Fruit fly (Drosophila melanogaster) whole organism, embryonic: ENCODE data around the gene CRAT.

ENCODE experiments used
- ATbp ChIP-seq: fragments of 200-800 bp; sonication (Bioruptor generic); optimal IDR thresholded peaks from 2 replicates; lab custom pipeline; 2017; ENCODE audit warnings: missing biosample characterization, mild to moderate bottlenecking, missing genetic modification characterization, missing genetic modification reagents
- Aef1 ChIP-seq: fragments of 200-800 bp; sonication (Bioruptor generic); IDR thresholded peaks from 3 replicates; pipeline ENCODE4 v1.3.6; 2022; ENCODE audit warnings: missing biosample characterization, missing genetic modification characterization
- Bdp1 ChIP-seq: fragments of 200-800 bp; sonication (Bioruptor generic); optimal IDR thresholded peaks from 3 replicates; lab custom pipeline; 2016; ENCODE audit warnings: missing biosample characterization, missing genetic modification characterization
- BtbVII ChIP-seq: fragments of 200-800 bp; sonication (Bioruptor generic); optimal IDR thresholded peaks from 3 replicates; lab custom pipeline; 2017; ENCODE audit warnings: missing biosample characterization, mild to moderate bottlenecking, missing genetic modification characterization
- CG10462 ChIP-seq: fragments of 200-800 bp; sonication (Bioruptor generic); optimal IDR thresholded peaks from 2 replicates; lab custom pipeline; 2016; ENCODE audit warnings: missing biosample characterization, missing genetic modification characterization
- CG11085 ChIP-seq: fragments of 200-800 bp; sonication (Bioruptor generic); IDR thresholded peaks from 2 replicates; pipeline ENCODE4 v1.3.6; 2022; ENCODE audit warnings: missing biosample characterization, missing genetic modification characterization
- CG11504 ChIP-seq: fragments of 200-800 bp; sonication (Bioruptor generic); optimal IDR thresholded peaks from 3 replicates; lab custom pipeline; 2019; ENCODE audit warnings: missing biosample characterization, mild to moderate bottlenecking, missing genetic modification characterization, moderate library complexity
- CG11560 ChIP-seq: fragments of 200-800 bp; sonication (Bioruptor generic); IDR thresholded peaks from 3 replicates; pipeline ENCODE4 v1.3.6; 2022; ENCODE audit warnings: missing biosample characterization, missing genetic modification characterization
- CG12155 ChIP-seq: fragments of 200-800 bp; sonication (Bioruptor generic); optimal IDR thresholded peaks from 3 replicates; lab custom pipeline; 2016; ENCODE audit warnings: missing biosample characterization, missing genetic modification characterization
- CG12299 ChIP-seq: fragments of 200-800 bp; sonication (Bioruptor generic); optimal IDR thresholded peaks from 2 replicates; lab custom pipeline; 2018; ENCODE audit warnings: missing biosample characterization, mild to moderate bottlenecking, missing genetic modification characterization
- CG12391 ChIP-seq: fragments of 200-800 bp; sonication (Bioruptor generic); optimal IDR thresholded peaks from 3 replicates; lab custom pipeline; 2018; ENCODE audit warnings: missing biosample characterization, mild to moderate bottlenecking, missing genetic modification characterization, moderate library complexity
- CG12942 ChIP-seq: fragments of 200-800 bp; sonication (Bioruptor generic); optimal IDR thresholded peaks from 3 replicates; lab custom pipeline; 2016; ENCODE audit warnings: missing biosample characterization, missing genetic modification characterization
- CG14860 ChIP-seq: fragments of 200-800 bp; sonication (Bioruptor generic); IDR thresholded peaks from 3 replicates; pipeline ENCODE4 v1.3.6; 2022; ENCODE audit warnings: missing biosample characterization, missing genetic modification characterization; ENCODE audit not compliant: partially characterized antibody
- CG14965 ChIP-seq: fragments of 200-800 bp; sonication (Bioruptor generic); optimal IDR thresholded peaks from 2 replicates; lab custom pipeline; 2016; ENCODE audit warnings: missing biosample characterization, missing genetic modification characterization, borderline replicate concordance
- CG15601 ChIP-seq: fragments of 200-800 bp; sonication (Bioruptor generic); optimal IDR thresholded peaks from 3 replicates; lab custom pipeline; 2019; ENCODE audit warnings: missing biosample characterization, mild to moderate bottlenecking, missing genetic modification characterization, moderate library complexity
- CG16813 ChIP-seq: fragments of 200-800 bp; sonication (Bioruptor generic); IDR thresholded peaks from 3 replicates; pipeline ENCODE4 v1.3.6; 2022; ENCODE audit warnings: missing biosample characterization, missing genetic modification characterization; ENCODE audit not compliant: partially characterized antibody
- CG17568 ChIP-seq: fragments of 200-800 bp; sonication (Bioruptor generic); optimal IDR thresholded peaks from 2 replicates; lab custom pipeline; 2018; ENCODE audit warnings: missing biosample characterization, mild to moderate bottlenecking, missing genetic modification characterization, moderate library complexity
- CG17612 ChIP-seq: fragments of 200-800 bp; sonication (Bioruptor generic); IDR thresholded peaks from 2 replicates; pipeline ENCODE4 v1.3.6; 2022; ENCODE audit warnings: missing biosample characterization, missing genetic modification characterization
- CG18764 ChIP-seq: fragments of 200-800 bp; sonication (Bioruptor generic); optimal IDR thresholded peaks from 3 replicates; lab custom pipeline; 2016; ENCODE audit warnings: missing biosample characterization, missing genetic modification characterization
- CG30020 ChIP-seq: fragments of 200-800 bp; optimal IDR thresholded peaks from 2 replicates; lab custom pipeline; 2019; ENCODE audit warnings: missing biosample characterization, mild to moderate bottlenecking, missing genetic modification characterization, moderate library complexity
- CG3163 ChIP-seq: fragments of 200-800 bp; sonication (Bioruptor generic); optimal IDR thresholded peaks from 3 replicates; lab custom pipeline; 2016; ENCODE audit warnings: missing biosample characterization, missing genetic modification characterization
- CG5953 ChIP-seq: fragments of 200-800 bp; sonication (Bioruptor generic); IDR thresholded peaks from 2 replicates; pipeline ENCODE4 v1.3.6; 2022; ENCODE audit warnings: missing biosample characterization, missing genetic modification characterization
- CG8388 ChIP-seq: fragments of 200-800 bp; sonication (Bioruptor generic); optimal IDR thresholded peaks from 2 replicates; lab custom pipeline; 2019; ENCODE audit warnings: missing biosample characterization, mild to moderate bottlenecking, missing genetic modification characterization, moderate library complexity
- Ets65A ChIP-seq: fragments of 200-800 bp; sonication (Bioruptor generic); peaks from one replicate; lab custom pipeline; 2016; ENCODE audit warnings: missing biosample characterization, missing genetic modification characterization
- H15 ChIP-seq: fragments of 200-800 bp; sonication (Bioruptor generic); IDR thresholded peaks from 3 replicates; pipeline ENCODE4 v1.3.6; 2022; ENCODE audit warnings: missing biosample characterization, missing genetic modification characterization
- Hr51 ChIP-seq, 2 experiments: fragments of 200-800 bp; sonication (Bioruptor generic); optimal IDR thresholded peaks; 2 replicates in 1 of 2; 3 replicates in 1 of 2; lab custom pipeline; 2016 to 2018; ENCODE audit warnings: missing biosample characterization in 2 of 2, missing genetic modification characterization in 2 of 2, mild to moderate bottlenecking in 1 of 2, moderate library complexity in 1 of 2
- Jarid2 ChIP-seq: fragments of 200-800 bp; sonication (Bioruptor generic); optimal IDR thresholded peaks from 3 replicates; lab custom pipeline; 2017; ENCODE audit warnings: mild to moderate bottlenecking, missing biosample characterization, missing genetic modification reagents, missing genetic modification characterization
- Lhr ChIP-seq: fragments of 200-800 bp; sonication (Bioruptor generic); optimal IDR thresholded peaks from 3 replicates; lab custom pipeline; 2017; ENCODE audit warnings: mild to moderate bottlenecking, missing biosample characterization, missing genetic modification reagents, missing genetic modification characterization
- MTF-1 ChIP-seq: fragments of 200-800 bp; sonication (Bioruptor generic); optimal IDR thresholded peaks from 2 replicates; lab custom pipeline; 2018; ENCODE audit warnings: missing biosample characterization, mild to moderate bottlenecking, missing genetic modification characterization, borderline replicate concordance
- NC2β ChIP-seq: fragments of 200-800 bp; sonication (Bioruptor generic); optimal IDR thresholded peaks from 2 replicates; lab custom pipeline; 2016; ENCODE audit warnings: missing biosample characterization, missing genetic modification characterization
- Neu2 ChIP-seq: fragments of 200-800 bp; sonication (Bioruptor generic); optimal IDR thresholded peaks from 3 replicates; lab custom pipeline; 2016; ENCODE audit warnings: missing biosample characterization, missing genetic modification characterization, borderline replicate concordance
- Oli ChIP-seq: fragments of 200-800 bp; sonication (Bioruptor generic); optimal IDR thresholded peaks from 2 replicates; lab custom pipeline; 2018; ENCODE audit warnings: missing biosample characterization, mild to moderate bottlenecking, missing genetic modification characterization, moderate library complexity
- PHDP ChIP-seq: fragments of 200-800 bp; sonication (Bioruptor generic); optimal IDR thresholded peaks from 3 replicates; lab custom pipeline; 2018; ENCODE audit warnings: missing biosample characterization, mild to moderate bottlenecking, missing genetic modification characterization, moderate library complexity
- Tbp ChIP-seq: fragments of >200 bp; optimal IDR thresholded peaks from 2 replicates; lab custom pipeline; 2018; ENCODE audit warnings: missing biosample characterization, missing genetic modification characterization
- Xbp1 ChIP-seq: fragments of 200-800 bp; sonication (Bioruptor generic); optimal IDR thresholded peaks from 3 replicates; lab custom pipeline; 2016; ENCODE audit warnings: missing biosample characterization, mild to moderate bottlenecking, missing genetic modification characterization
- ato ChIP-seq: fragments of 200-800 bp; sonication (Bioruptor generic); IDR thresholded peaks from 2 replicates; pipeline ENCODE4 v1.3.6; 2022; ENCODE audit warnings: missing biosample characterization, missing genetic modification characterization; ENCODE audit not compliant: partially characterized antibody
- bowl ChIP-seq: fragments of 200-800 bp; sonication (Bioruptor generic); IDR thresholded peaks from 2 replicates; pipeline ENCODE4 v1.3.6; 2022; ENCODE audit warnings: missing biosample characterization, missing genetic modification characterization
- br ChIP-seq: fragments of >200 bp; optimal IDR thresholded peaks from 2 replicates; lab custom pipeline; 2017
- dm ChIP-seq: fragments of 200-800 bp; sonication (Bioruptor generic); optimal IDR thresholded peaks from 3 replicates; lab custom pipeline; 2016; ENCODE audit warnings: missing biosample characterization, missing genetic modification characterization
- emc ChIP-seq: fragments of 200-800 bp; sonication (Bioruptor generic); optimal IDR thresholded peaks from 2 replicates; lab custom pipeline; 2016; ENCODE audit warnings: missing biosample characterization, missing genetic modification characterization
- gem ChIP-seq: fragments of 200-800 bp; sonication (Bioruptor generic); optimal IDR thresholded peaks from 2 replicates; lab custom pipeline; 2019; ENCODE audit warnings: missing biosample characterization, mild to moderate bottlenecking, missing genetic modification characterization, moderate library complexity
- grau ChIP-seq: fragments of 200-800 bp; optimal IDR thresholded peaks from 3 replicates; lab custom pipeline; 2019; ENCODE audit warnings: missing biosample characterization, mild to moderate bottlenecking, missing genetic modification characterization, moderate library complexity
- grn ChIP-seq: fragments of 200-800 bp; sonication (Bioruptor generic); optimal IDR thresholded peaks from 3 replicates; lab custom pipeline; 2017; ENCODE audit warnings: missing biosample characterization, missing genetic modification characterization
- maf-S ChIP-seq: fragments of 200-800 bp; sonication (Bioruptor generic); optimal IDR thresholded peaks from 2 replicates; lab custom pipeline; 2016; ENCODE audit warnings: missing biosample characterization, missing genetic modification characterization
- oc ChIP-seq: fragments of 200-800 bp; sonication (Bioruptor generic); optimal IDR thresholded peaks from 2 replicates; lab custom pipeline; 2018; ENCODE audit warnings: missing biosample characterization, mild to moderate bottlenecking, missing genetic modification characterization, moderate library complexity
- peb ChIP-seq: fragments of 200-800 bp; sonication (Bioruptor generic); IDR thresholded peaks from 2 replicates; pipeline ENCODE4 v1.3.6; 2022; ENCODE audit warnings: missing biosample characterization, missing genetic modification characterization
- pfk ChIP-seq: fragments of 200-800 bp; sonication (Bioruptor generic); optimal IDR thresholded peaks from 2 replicates; lab custom pipeline; 2018; ENCODE audit warnings: missing biosample characterization, mild to moderate bottlenecking, missing genetic modification characterization, moderate library complexity
- so ChIP-seq: fragments of 200-800 bp; sonication (Bioruptor generic); IDR thresholded peaks from 3 replicates; pipeline ENCODE4 v1.3.6; 2022; ENCODE audit warnings: missing biosample characterization, missing genetic modification characterization
- tin ChIP-seq: fragments of 200-800 bp; sonication (Bioruptor generic); optimal IDR thresholded peaks from 3 replicates; lab custom pipeline; 2016; ENCODE audit warnings: missing biosample characterization, missing genetic modification characterization
- wek ChIP-seq: fragments of 200-800 bp; sonication (Bioruptor generic); optimal IDR thresholded peaks from 3 replicates; lab custom pipeline; 2018; ENCODE audit warnings: missing biosample characterization, mild to moderate bottlenecking, missing genetic modification characterization, moderate library complexity

The CRAT gene

DNA sequence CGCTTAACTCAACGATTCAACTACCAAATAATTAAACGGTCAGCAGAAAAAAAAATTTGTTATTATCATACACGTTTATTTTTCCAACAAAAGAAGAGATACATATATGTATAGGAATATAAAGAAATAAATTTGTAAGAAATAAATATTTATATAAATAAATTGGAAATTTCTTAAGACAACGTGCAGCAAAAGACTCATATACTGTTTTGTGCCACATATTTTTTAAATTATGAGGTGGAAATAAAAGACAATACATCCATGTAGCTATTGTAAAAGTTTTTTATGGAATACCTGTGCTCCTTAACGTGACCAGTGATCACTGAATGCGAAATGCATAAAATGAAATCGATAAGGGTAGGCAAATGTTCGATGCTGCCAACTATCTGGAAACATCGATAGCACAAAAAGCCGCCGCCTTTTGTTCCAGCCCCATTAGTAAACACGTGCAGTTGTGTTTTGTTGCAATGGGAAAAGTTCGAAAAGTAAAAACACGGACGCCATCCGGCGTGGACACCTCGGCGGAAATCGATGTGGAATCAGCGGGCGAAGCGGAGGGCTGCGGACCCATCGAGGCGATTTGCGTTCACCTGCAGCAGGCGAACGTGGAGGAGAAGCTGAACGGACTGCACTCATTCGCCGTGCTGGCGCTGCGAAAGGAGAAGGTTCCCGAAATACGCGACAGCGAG is 7.2 kb downstream of the CRAT start, which contains the start of gene CG10286 (continued):
- TF ChIP-seq CG18764 (GFP tag; lab: Kevin White, UChicago) (no peak), CG3163 (GFP tag; lab: Kevin White, UChicago) (no peak), ato (peak; percentile 66; the same call in 1 of the 2 replicates), grau (tag; lab: Kevin White, UChicago) (peak; percentile 38), emc (GFP tag; lab: Kevin White, UChicago) (no peak), CG14965 (no peak), grn (GFP tag; lab: Kevin White, UChicago) (no peak), Aef1 (GFP tag; lab: Robert Waterston, UW) (no peak), gem (peak; percentile 62), Tbp (GFP tag; lab: Kevin White, UChicago) (no peak), br (lab: Kevin White, UChicago) (no peak), Neu2 (no peak), wek (GFP tag; lab: Kevin White, UChicago) (peak; percentile 77), CG14860 (GFP tag; lab: Robert Waterston, UW) (0 out of 3 replicates have a peak, but pooled peaks have one; percentile 54), CG11085 (GFP tag; lab: Robert Waterston, UW) (no peak), maf-S (GFP tag; lab: Kevin White, UChicago) (no peak), Lhr (no peak), CG10462 (GFP tag; lab: Kevin White, UChicago) (peak; percentile 13), CG17612 (no peak), CG11560 (no peak), CG5953 (GFP tag; lab: Robert Waterston, UW) (no peak), MTF-1 (no peak), CG12299 (tag; lab: Kevin White, UChicago) (peak; percentile 46), CG12155 (GFP tag; lab: Kevin White, UChicago) (no peak), bowl (GFP tag; lab: Robert Waterston, UW) (no peak), H15 (GFP tag; lab: Robert Waterston, UW) (no peak), NC2β (GFP tag; lab: Kevin White, UChicago) (peak; percentile 26), PHDP (tag; lab: Kevin White, UChicago) (peak; percentile 58), Jarid2 (peak; percentile 23), so (0 out of 3 replicates have a peak, but pooled peaks have one; percentile 13), CG30020 (tag; lab: Kevin White, UChicago) (peak; percentile 12), BtbVII (no peak), Xbp1 (GFP tag; lab: Kevin White, UChicago) (no peak), CG11504 (no peak), peb (no peak), CG15601 (tag; lab: Kevin White, UChicago) (peak; percentile 40), ATbp (no peak), CG12942 (GFP tag; lab: Kevin White, UChicago) (no peak), CG16813 (GFP tag; lab: Robert Waterston, UW) (peak; percentile 70), oc (tag; lab: Kevin White, UChicago) (no peak), tin (GFP tag; lab: Kevin White, UChicago) (no peak), pfk (GFP tag; lab: Kevin White, UChicago) (no peak), CG8388 (GFP tag; lab: Kevin White, UChicago) (peak; percentile 34), CG17568 (GFP tag; lab: Kevin White, UChicago) (no peak), Bdp1 (GFP tag; lab: Kevin White, UChicago) (no peak), Oli (no peak), Ets65A (GFP tag; lab: Kevin White, UChicago) (no peak), Hr51 (GFP tag; optimal IDR thresholded peaks at IDR 0.05; lab: Kevin White, UChicago) (no peak), dm (GFP tag; lab: Kevin White, UChicago) (peak; percentile 97), CG12391 (tag; lab: Kevin White, UChicago) (peak; percentile 71)
